Fruit fly (Drosophila melanogaster): ENCODE measurements around the gene CG9853.

Gene CG9853

DNA sequence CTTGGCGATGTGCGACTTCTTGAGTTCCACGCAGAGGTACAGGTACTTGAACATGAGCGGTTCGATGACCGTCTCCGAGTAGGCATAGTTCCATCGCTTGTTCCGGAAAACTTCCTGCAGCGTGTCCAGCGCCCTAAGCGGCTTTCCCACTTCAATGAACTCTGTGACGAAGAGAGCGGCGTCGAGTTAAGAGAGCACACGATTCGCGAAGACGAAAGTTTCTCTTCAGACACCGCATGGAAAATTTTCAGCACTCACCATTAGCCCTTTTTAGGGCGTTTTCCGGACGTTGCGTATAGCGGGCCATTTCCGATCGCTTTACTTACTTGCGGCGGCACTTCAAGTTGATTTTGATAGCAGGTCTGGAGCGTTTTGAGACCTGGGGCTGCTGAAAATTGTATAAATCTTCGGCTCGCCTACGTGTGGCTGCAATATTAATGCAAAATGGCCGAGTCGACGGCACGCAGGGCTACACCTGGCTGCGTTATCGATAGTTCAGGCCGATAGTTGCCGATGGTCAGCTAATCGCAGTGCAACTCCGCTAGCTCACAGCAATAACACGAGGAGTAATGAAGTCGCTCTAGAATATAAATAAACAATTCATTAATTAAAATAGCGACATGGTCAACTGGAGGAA lies 31.7 kb upstream of the CG9853 start, which contains the start of the genes eIF3a and CG1074 (continued):
- TF ChIP-seq prd (optimal IDR thresholded peaks at IDR 0.05) (no peak), prd (GFP tag; IDR thresholded peaks at IDR 0.05) (peak; percentile 41; the same call in 2 of the 3 replicates), CG3407 (GFP tag; optimal IDR thresholded peaks at IDR 0.05) (peak; percentile 50), eve (GFP tag; optimal IDR thresholded peaks at IDR 0.05) (no peak), Taf1 (GFP tag; IDR thresholded peaks at IDR 0.05) (no peak), CG3065 (GFP tag; optimal IDR thresholded peaks at IDR 0.05) (no peak), CG6654 (GFP tag; optimal IDR thresholded peaks at IDR 0.05) (no peak), CG6175 (GFP tag; IDR thresholded peaks at IDR 0.05) (peak; percentile 34; the same call in 1 of the 3 replicates), CG2712 (tag; optimal IDR thresholded peaks at IDR 0.05) (peak; percentile 69), ro (GFP tag; IDR thresholded peaks at IDR 0.05) (no peak), CG14860 (GFP tag; IDR thresholded peaks at IDR 0.05; ENCODE audit: partially characterized antibody) (peak; percentile 97), bsh (GFP tag; optimal IDR thresholded peaks at IDR 0.05) (peak; percentile 11 to 42), tx (GFP tag; optimal IDR thresholded peaks at IDR 0.05) (no peak), Usf (GFP tag; optimal IDR thresholded peaks at IDR 0.05) (no peak), dysf (GFP tag; IDR thresholded peaks at IDR 0.05) (peak; percentile 40; the same call in 1 of the 3 replicates), Hand (GFP tag; optimal IDR thresholded peaks at IDR 0.05) (peak; percentile 35), hkb (optimal IDR thresholded peaks at IDR 0.05) (no peak), hkb (GFP tag; IDR thresholded peaks at IDR 0.05) (peak; percentile 46), ATbp (GFP tag; optimal IDR thresholded peaks at IDR 0.05) (no peak), CG2875 (GFP tag; optimal IDR thresholded peaks at IDR 0.05) (peak; percentile 7), salm (tag; optimal IDR thresholded peaks at IDR 0.05) (peak; percentile 8), disco-r (GFP tag; optimal IDR thresholded peaks at IDR 0.05) (peak; percentile 35), CG15073 (GFP tag; optimal IDR thresholded peaks at IDR 0.05) (no peak), peb (GFP tag; IDR thresholded peaks at IDR 0.05) (no peak), Mrtf (GFP tag; IDR thresholded peaks at IDR 0.05) (no peak; the same call in 2 of the 3 replicates), CG10267 (tag; optimal IDR thresholded peaks at IDR 0.05) (peak; percentile 69), rib (GFP tag; IDR thresholded peaks at IDR 0.05) (peak; percentile 80), ab (GFP tag; optimal IDR thresholded peaks at IDR 0.05) (no peak), caup (GFP tag; optimal IDR thresholded peaks at IDR 0.05; ENCODE audit: severe bottlenecking) (peak; percentile 78), CG15514 (GFP tag; optimal IDR thresholded peaks at IDR 0.05) (peak; percentile 91), sug (tag; optimal IDR thresholded peaks at IDR 0.05) (peak; percentile 77), pfk (GFP tag; optimal IDR thresholded peaks at IDR 0.05) (peak; percentile 72), knrl (GFP tag; IDR thresholded peaks at IDR 0.05; ENCODE audit: partially characterized antibody) (peak; percentile 97), fd102C (GFP tag; optimal IDR thresholded peaks at IDR 0.05) (peak; percentile 58), abd-A (tag; optimal IDR thresholded peaks at IDR 0.05) (no peak), Bdp1 (GFP tag; optimal IDR thresholded peaks at IDR 0.05) (peak; percentile 50), Chrac-16 (GFP tag; optimal IDR thresholded peaks at IDR 0.05) (peak; percentile 27), Lim3 (GFP tag; IDR thresholded peaks at IDR 0.05) (no peak), croc (GFP tag; conservative IDR thresholded peaks at IDR 0.05) (peak; percentile 23; the same call in 1 of the 3 replicates), CG8478 (optimal IDR thresholded peaks at IDR 0.05) (no peak), CG18011 (GFP tag; optimal IDR thresholded peaks at IDR 0.05) (peak; percentile 69), CG16813 (GFP tag; IDR thresholded peaks at IDR 0.05; ENCODE audit: partially characterized antibody) (peak; percentile 97), fd3F (GFP tag; optimal IDR thresholded peaks at IDR 0.05) (peak; percentile 19), H2.0 (GFP tag; IDR thresholded peaks at IDR 0.05) (peak; percentile 31; the same call in 1 of the 2 replicates), CG12155 (GFP tag; optimal IDR thresholded peaks at IDR 0.05) (peak; percentile 47), CG32767 (GFP tag; IDR thresholded peaks at IDR 0.05) (peak; percentile 62; the same call in 1 of the 2 replicates), CG14965 (GFP tag; optimal IDR thresholded peaks at IDR 0.05; ENCODE audit: borderline replicate concordance) (no peak), ap (GFP tag; IDR thresholded peaks at IDR 0.05) (no peak), bigmax (GFP tag; optimal IDR thresholded peaks at IDR 0.05) (peak; percentile 46), CG13296 (GFP tag; optimal IDR thresholded peaks at IDR 0.05) (peak; percentile 82)

Measured in whole organism, embryonic.